Fruit fly (Drosophila melanogaster): ENCODE data around the gene GstT3.

Gene GstT3

dm6 chrX:20482790-20483564 lies 15.7 kb downstream of the GstT3 start (continued):
- no peak for TF ChIP-seq corto (GFP tag; optimal IDR thresholded peaks at IDR 0.05)
- TF ChIP-seq sens (GFP tag) = peak; percentile 39
- TF ChIP-seq CG13894 (tag; optimal IDR thresholded peaks at IDR 0.05) = no peak
- peak; percentile 36 for TF ChIP-seq CG2678 (tag; optimal IDR thresholded peaks at IDR 0.05)
- no peak for TF ChIP-seq ash1 (GFP tag; optimal IDR thresholded peaks at IDR 0.05)
- TF ChIP-seq CG8290 (GFP tag; optimal IDR thresholded peaks at IDR 0.05) = no peak
- peak in 1 of 2 experiments; percentile 9 for TF ChIP-seq CG8290 (tag; optimal IDR thresholded peaks at IDR 0.05)
- 0 out of 2 replicates have a peak, but pooled peaks have one; percentile 12 for TF ChIP-seq Rfx (GFP tag; IDR thresholded peaks at IDR 0.05)
- peak; percentile 38 for TF ChIP-seq CG11504 (tag; optimal IDR thresholded peaks at IDR 0.05)
- peak; percentile 47 for TF ChIP-seq grau (tag; optimal IDR thresholded peaks at IDR 0.05)
- TF ChIP-seq sisA (GFP tag; IDR thresholded peaks at IDR 0.05) = 0 out of 2 replicates have a peak, but pooled peaks have one; percentile 17
- TF ChIP-seq CG31441 (GFP tag; IDR thresholded peaks at IDR 0.05) = no peak
- TF ChIP-seq Aef1 (GFP tag; IDR thresholded peaks at IDR 0.05) = no peak
- no peak for TF ChIP-seq bowl (GFP tag; IDR thresholded peaks at IDR 0.05)
- TF ChIP-seq CG3838 (GFP tag; optimal IDR thresholded peaks at IDR 0.05) = no peak

dm6 chrX:20485880-20486279 lies 18.6 kb downstream of the GstT3 start, which contains the start of gene CG15461:
Gene CG15461 (plus strand): TSS chrX:20486180.
- TF ChIP-seq sens (GFP tag) (peak; percentile 20), CG13894 (tag; optimal IDR thresholded peaks at IDR 0.05) (no peak)

- 0 out of 2 replicates have a peak, but pooled peaks have one; percentile 27 for TF ChIP-seq rib (GFP tag; IDR thresholded peaks at IDR 0.05)
- peak; percentile 14; the same call in 1 of the 2 replicates for TF ChIP-seq stc (GFP tag; IDR thresholded peaks at IDR 0.05)
- TF ChIP-seq CG18476 (GFP tag; optimal IDR thresholded peaks at IDR 0.05) = peak; percentile 39
- TF ChIP-seq CG10565 (GFP tag; optimal IDR thresholded peaks at IDR 0.05) = no peak
- no peak for TF ChIP-seq Fer2 (tag; optimal IDR thresholded peaks at IDR 0.05)
- peak; percentile 33 for TF ChIP-seq CG2202 (tag; optimal IDR thresholded peaks at IDR 0.05)
- peak; percentile 26 for TF ChIP-seq CG9609 (GFP tag; optimal IDR thresholded peaks at IDR 0.05)
- no peak for TF ChIP-seq ash1 (GFP tag; optimal IDR thresholded peaks at IDR 0.05)
- TF ChIP-seq CG15011 (GFP tag; optimal IDR thresholded peaks at IDR 0.05) = peak; percentile 50
- TF ChIP-seq CG8478 (optimal IDR thresholded peaks at IDR 0.05) = no peak
- TF ChIP-seq CG12155 (GFP tag; optimal IDR thresholded peaks at IDR 0.05) = peak; percentile 16
- TF ChIP-seq Med (GFP tag) = peak; percentile 84
- TF ChIP-seq gfzf (GFP tag; optimal IDR thresholded peaks at IDR 0.05) = no peak
- peak; percentile 38 for TF ChIP-seq CG12219 (GFP tag; optimal IDR thresholded peaks at IDR 0.05)
- no peak for TF ChIP-seq CG11560 (tag; IDR thresholded peaks at IDR 0.05)
- peak; percentile 12 for TF ChIP-seq zfh2 (GFP tag; optimal IDR thresholded peaks at IDR 0.05)
- peak; percentile 56 for TF ChIP-seq tin (GFP tag; optimal IDR thresholded peaks at IDR 0.05)
- peak in 1 of 3 experiments; percentile 71 for TF ChIP-seq lola (GFP tag; optimal IDR thresholded peaks at IDR 0.05)
- peak; percentile 34 for TF ChIP-seq CG13624 (GFP tag; optimal IDR thresholded peaks at IDR 0.05)
- TF ChIP-seq CG1792 (GFP tag; optimal IDR thresholded peaks at IDR 0.05) = peak; percentile 5
- peak in 1 of 2 experiments; percentile 1 for TF ChIP-seq crp (GFP tag; optimal IDR thresholded peaks at IDR 0.05)
- no peak for TF ChIP-seq CG6791 (GFP tag; IDR thresholded peaks at IDR 0.05; ENCODE audit: partially characterized antibody)
- TF ChIP-seq dmrt99B (tag; optimal IDR thresholded peaks at IDR 0.05) = peak; percentile 80
- no peak for TF ChIP-seq Lpt (GFP tag; optimal IDR thresholded peaks at IDR 0.05)
- peak; percentile 29 for TF ChIP-seq sug (tag; optimal IDR thresholded peaks at IDR 0.05)
- no peak for TF ChIP-seq CG2889 (GFP tag; IDR thresholded peaks at IDR 0.05)
- peak; percentile 62 for TF ChIP-seq CG9437 (GFP tag; optimal IDR thresholded peaks at IDR 0.05)
- TF ChIP-seq Eip74EF (GFP tag; optimal IDR thresholded peaks at IDR 0.05) = peak in 1 of 2 experiments; percentile 82
- TF ChIP-seq pan (optimal IDR thresholded peaks at IDR 0.05) = no peak
- peak in 1 of 2 experiments; percentile 32 for TF ChIP-seq pan (GFP tag; optimal IDR thresholded peaks at IDR 0.05 in 1 of 2, IDR thresholded peaks at IDR 0.05 in 1 of 2)
- TF ChIP-seq CG3163 (GFP tag; optimal IDR thresholded peaks at IDR 0.05) = no peak
- peak; percentile 48; the same call in 1 of the 3 replicates for TF ChIP-seq CG11695 (GFP tag; IDR thresholded peaks at IDR 0.05)
- TF ChIP-seq Xbp1 (GFP tag; optimal IDR thresholded peaks at IDR 0.05) = peak; percentile 38
Measured at dm6 chrX:20488701-20489122, 21.5 kb downstream of the GstT3 start.

Measured in whole organism, embryonic.